Worm (Caenorhabditis elegans): ENCODE data around the gene lgc-19.

- TF ChIP-seq ceh-82 (tag; optimal IDR thresholded peaks at IDR 0.05) (no peak), nhr-76 (tag; optimal IDR thresholded peaks at IDR 0.05) (no peak), egl-27 (tag; optimal IDR thresholded peaks at IDR 0.05) (no peak), tbx-2 (tag; optimal IDR thresholded peaks at IDR 0.05) (no peak), snpc-4 (tag; optimal IDR thresholded peaks at IDR 0.05) (no peak)
Measured at ce11 chrIV:15949995-15950394, 12.5 kb downstream of the lgc-19 start.
